Fruit fly (Drosophila melanogaster): ENCODE results near the gene CG15646.

Gene CG15646

DNA sequence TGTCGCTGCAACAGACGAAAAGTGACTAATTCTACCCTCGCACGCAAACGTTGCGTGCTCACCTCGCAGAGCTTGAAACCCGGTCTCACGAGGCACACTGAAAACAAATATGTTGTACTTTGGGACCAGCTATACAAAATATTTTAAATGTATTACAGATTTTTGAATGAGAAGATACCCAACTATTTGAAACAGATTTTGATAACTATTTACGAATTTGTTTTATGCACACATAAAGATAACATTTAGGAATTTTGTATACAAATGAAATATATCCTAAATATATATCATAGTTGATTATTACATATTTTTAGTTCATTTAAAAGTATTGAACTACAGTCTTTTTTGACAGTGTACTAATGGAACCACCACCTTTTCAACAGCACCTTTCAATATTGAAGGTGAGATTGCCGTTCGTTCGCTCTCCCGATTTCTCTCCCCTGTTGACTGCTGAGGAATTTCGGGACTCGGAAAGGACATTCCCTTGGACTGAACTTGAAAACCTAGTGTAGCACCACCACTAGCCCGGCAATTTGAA, at the start of gene CG15646 (continued):
- peak; percentile 66 for TF ChIP-seq tin (GFP tag; optimal IDR thresholded peaks at IDR 0.05)
- peak; percentile 84 for TF ChIP-seq CG6689 (GFP tag; IDR thresholded peaks at IDR 0.05)
- TF ChIP-seq ac (GFP tag; optimal IDR thresholded peaks at IDR 0.05): peak; percentile 80
- TF ChIP-seq sim (GFP tag; IDR thresholded peaks at IDR 0.05): peak; percentile 77
- 0 out of 4 replicates have a peak, but pooled peaks have one; percentile 15 for TF ChIP-seq Gug (GFP tag; IDR thresholded peaks at IDR 0.05)
- peak; percentile 76 for TF ChIP-seq CG7271 (tag; optimal IDR thresholded peaks at IDR 0.05)
- peak; percentile 55 for TF ChIP-seq ssp (GFP tag; IDR thresholded peaks at IDR 0.05)
- TF ChIP-seq CG10274 (GFP tag; optimal IDR thresholded peaks at IDR 0.05): no peak
- peak; percentile 34 for TF ChIP-seq kay (GFP tag; optimal IDR thresholded peaks at IDR 0.05)
- TF ChIP-seq CG5953 (GFP tag; IDR thresholded peaks at IDR 0.05): no peak
- TF ChIP-seq CrebB (tag; optimal IDR thresholded peaks at IDR 0.05): peak; percentile 11
- peak; percentile 15 for TF ChIP-seq trh (GFP tag; optimal IDR thresholded peaks at IDR 0.05)
- peak; percentile 62; the same call in 1 of the 3 replicates for TF ChIP-seq CG11695 (GFP tag; IDR thresholded peaks at IDR 0.05)
- no peak for TF ChIP-seq bowl (GFP tag; IDR thresholded peaks at IDR 0.05)
- peak; percentile 89 for TF ChIP-seq CG10267 (tag; optimal IDR thresholded peaks at IDR 0.05)
- TF ChIP-seq ATbp (GFP tag; optimal IDR thresholded peaks at IDR 0.05): peak; percentile 56
- peak; percentile 69; the same call in 1 of the 2 replicates for TF ChIP-seq lmd (GFP tag; IDR thresholded peaks at IDR 0.05)
- TF ChIP-seq CG12391 (tag; optimal IDR thresholded peaks at IDR 0.05): peak; percentile 87
- TF ChIP-seq Fer3 (tag; optimal IDR thresholded peaks at IDR 0.05): peak; percentile 42
- TF ChIP-seq CG1529 (GFP tag; optimal IDR thresholded peaks at IDR 0.05): peak; percentile 72
- no peak for TF ChIP-seq Dad (GFP tag; optimal IDR thresholded peaks at IDR 0.05)
- TF ChIP-seq dysf (GFP tag; IDR thresholded peaks at IDR 0.05): peak; percentile 63; the same call in 2 of the 3 replicates
- TF ChIP-seq CG7372 (GFP tag; IDR thresholded peaks at IDR 0.05): 0 out of 2 replicates have a peak, but pooled peaks have one; percentile 22
- TF ChIP-seq onecut (GFP tag; IDR thresholded peaks at IDR 0.05): no peak; the same call in none of the 2 replicates
- peak; percentile 47; the same call in 1 of the 2 replicates for TF ChIP-seq peb (GFP tag; IDR thresholded peaks at IDR 0.05)
- no peak for TF ChIP-seq HLH54F (GFP tag; optimal IDR thresholded peaks at IDR 0.05)
- TF ChIP-seq pho (GFP tag; optimal IDR thresholded peaks at IDR 0.05): no peak
- TF ChIP-seq crc (GFP tag; optimal IDR thresholded peaks at IDR 0.05): no peak
- TF ChIP-seq Nf-YB (GFP tag; optimal IDR thresholded peaks at IDR 0.05): peak; percentile 70
- TF ChIP-seq Sry-β (GFP tag; optimal IDR thresholded peaks at IDR 0.05): no peak
- peak; percentile 72 for TF ChIP-seq Oli (tag; optimal IDR thresholded peaks at IDR 0.05)
- TF ChIP-seq CG13296 (GFP tag; optimal IDR thresholded peaks at IDR 0.05): peak; percentile 8
- peak; percentile 43 for TF ChIP-seq Lhr (GFP tag; optimal IDR thresholded peaks at IDR 0.05)
- TF ChIP-seq Taf1 (GFP tag; IDR thresholded peaks at IDR 0.05): no peak
- peak; percentile 39; the same call in 1 of the 2 replicates for TF ChIP-seq Bgb (GFP tag; IDR thresholded peaks at IDR 0.05; ENCODE audit: partially characterized antibody)
- peak; percentile 29 for TF ChIP-seq lilli (GFP tag; optimal IDR thresholded peaks at IDR 0.05)
- no peak for TF ChIP-seq ash1 (GFP tag; optimal IDR thresholded peaks at IDR 0.05)
- peak; percentile 52 for TF ChIP-seq org-1 (GFP tag; optimal IDR thresholded peaks at IDR 0.05)
- peak; percentile 21 for TF ChIP-seq CG8281 (tag; optimal IDR thresholded peaks at IDR 0.05)
- no peak for TF ChIP-seq CG34422 (GFP tag; IDR thresholded peaks at IDR 0.05)
- peak; percentile 84 for TF ChIP-seq D19A (tag; optimal IDR thresholded peaks at IDR 0.05)
- TF ChIP-seq Spps (tag; optimal IDR thresholded peaks at IDR 0.05): peak; percentile 78
- 0 out of 2 replicates have a peak, but pooled peaks have one; percentile 26 for TF ChIP-seq HLH3B (GFP tag; IDR thresholded peaks at IDR 0.05)
- TF ChIP-seq fd96Cb (tag; optimal IDR thresholded peaks at IDR 0.05): peak; percentile 75
- TF ChIP-seq Asciz (GFP tag; optimal IDR thresholded peaks at IDR 0.05): peak; percentile 43
- peak; percentile 98 for TF ChIP-seq CG18476 (GFP tag; optimal IDR thresholded peaks at IDR 0.05)
- TF ChIP-seq Dref (GFP tag; IDR thresholded peaks at IDR 0.05): no peak
- peak; percentile 84 for TF ChIP-seq Ssrp (tag; optimal IDR thresholded peaks at IDR 0.05)
- no peak for TF ChIP-seq Dfd (GFP tag; optimal IDR thresholded peaks at IDR 0.05)
- peak; percentile 91 for TF ChIP-seq zen (tag; optimal IDR thresholded peaks at IDR 0.05)

Measured in whole organism, embryonic.